Fruit fly (Drosophila melanogaster): Measurements from ENCODE around the gene CG32086.

DNA sequence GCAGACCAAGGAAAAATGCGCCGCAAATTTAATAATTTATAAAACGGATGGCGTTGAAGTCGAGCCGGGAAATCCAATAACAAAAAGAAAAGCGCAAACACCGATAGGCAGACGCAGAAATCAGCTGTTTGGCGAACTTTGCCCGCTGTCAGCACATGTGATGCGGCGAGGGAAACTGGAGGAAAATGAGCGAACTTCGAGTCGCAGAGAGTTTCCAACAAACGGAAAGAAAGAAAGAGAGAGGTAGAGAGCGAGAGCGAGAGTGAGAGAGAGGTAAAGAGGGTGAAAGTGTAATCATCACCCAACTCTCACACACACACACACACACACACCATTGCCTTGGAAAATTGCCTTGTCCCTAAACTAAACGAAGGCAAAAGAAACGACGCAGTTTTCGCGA is 26.7 kb downstream of the CG32086 start:
- TF ChIP-seq vri (GFP tag; optimal IDR thresholded peaks at IDR 0.05) (no peak), CG6276 (GFP tag; optimal IDR thresholded peaks at IDR 0.05) (peak; percentile 91), achi (GFP tag; optimal IDR thresholded peaks at IDR 0.05) (no peak), Hr39 (GFP tag; optimal IDR thresholded peaks at IDR 0.05) (no peak), CG8119 (GFP tag; IDR thresholded peaks at IDR 0.05) (peak; percentile 72)
